Fruit fly (Drosophila melanogaster) whole organism, wandering third instar larva: Measurements from ENCODE around the gene CG13045.

ENCODE experiments used
- Dfd ChIP-seq: fragments of >200 bp; optimal IDR thresholded peaks from 2 replicates; lab custom pipeline; 2017; ENCODE audit warnings: missing biosample characterization, missing genetic modification characterization
- GATAd ChIP-seq: sonication (Bioruptor generic); optimal IDR thresholded peaks from 2 replicates; lab custom pipeline; 2016; ENCODE audit warnings: missing biosample characterization, missing genetic modification characterization
- HLH106 ChIP-seq: fragments of 200-800 bp; optimal IDR thresholded peaks from 3 replicates; lab custom pipeline; 2019; ENCODE audit warnings: missing biosample characterization, mild to moderate bottlenecking, missing genetic modification characterization, moderate library complexity
- N ChIP-seq: fragments of >200 bp; optimal IDR thresholded peaks from 2 replicates; lab custom pipeline; 2018; ENCODE audit warnings: missing biosample characterization, missing external identifiers, missing genetic modification characterization
- OdsH ChIP-seq: fragments of 200-800 bp; sonication (Bioruptor generic); optimal IDR thresholded peaks from 2 replicates; lab custom pipeline; 2016; ENCODE audit warnings: missing biosample characterization, mild to moderate bottlenecking, missing genetic modification characterization
- dl ChIP-seq, 2 experiments: fragments of 175-275, 200-275 bp in 1 of 2; fragments of 200-275 bp in 1 of 2; sonication (Bioruptor generic); optimal IDR thresholded peaks; lab custom pipeline; 2018; ENCODE audit warnings: mild to moderate bottlenecking in 2 of 2, missing biosample characterization in 2 of 2, missing genetic modification characterization in 2 of 2, moderate library complexity in 2 of 2; ENCODE audit not compliant: partially characterized antibody in 2 of 2, insufficient read depth in 1 of 2
- ey ChIP-seq: fragments of 200-800 bp; sonication (Bioruptor generic); optimal IDR thresholded peaks from 2 replicates; lab custom pipeline; 2016; ENCODE audit warnings: missing biosample characterization, missing genetic modification characterization
- h ChIP-seq: fragments of 200-800 bp; sonication (Bioruptor generic); optimal IDR thresholded peaks from 3 replicates; lab custom pipeline; 2016; ENCODE audit warnings: missing biosample characterization, mild to moderate bottlenecking, missing genetic modification characterization
- lola ChIP-seq: fragments of >200 bp; optimal IDR thresholded peaks from 2 replicates; lab custom pipeline; 2017; ENCODE audit warnings: missing biosample characterization, missing genetic modification characterization
- pan ChIP-seq: fragments of >200 bp; optimal IDR thresholded peaks from 2 replicates; lab custom pipeline; 2017
- psq ChIP-seq: fragments of 200-800 bp; sonication (Bioruptor generic); optimal IDR thresholded peaks from 3 replicates; lab custom pipeline; 2017; ENCODE audit warnings: missing biosample characterization, mild to moderate bottlenecking, missing genetic modification characterization, moderate library complexity
- sage ChIP-seq: fragments of 200-800 bp; sonication (Bioruptor generic); optimal IDR thresholded peaks from 2 replicates; lab custom pipeline; 2016; ENCODE audit warnings: missing biosample characterization, mild to moderate bottlenecking, missing genetic modification characterization
- sv ChIP-seq: fragments of 200-800 bp; sonication (Bioruptor generic); optimal IDR thresholded peaks from 3 replicates; lab custom pipeline; 2016; ENCODE audit warnings: missing biosample characterization, missing genetic modification characterization
- usp ChIP-seq: fragments of >200 bp; optimal IDR thresholded peaks from 2 replicates; lab custom pipeline; 2017; ENCODE audit warnings: missing biosample characterization, missing genetic modification characterization

dm6 chr3L:16277135-16277534, 13.6 kb downstream of the CG13045 start, which contains the start of gene CG13065:
- TF ChIP-seq ey (GFP tag; lab: Kevin White, UChicago) (no peak), GATAd (GFP tag; lab: Kevin White, UChicago) (no peak), psq (GFP tag; lab: Kevin White, UChicago) (no peak), usp (no peak), dl (GFP tag; optimal IDR thresholded peaks at IDR 0.05; lab: Kevin White, UChicago; ENCODE audit: insufficient read depth in 1 of 2, partially characterized antibody in 2 of 2) (no peak), sv (no peak), h (GFP tag; lab: Kevin White, UChicago) (no peak), HLH106 (tag; lab: Kevin White, UChicago) (no peak), N (no peak), sage (no peak), OdsH (GFP tag; lab: Kevin White, UChicago) (no peak), Dfd (no peak), lola (GFP tag; lab: Kevin White, UChicago) (no peak), pan (no peak)
